Fruit fly (Drosophila melanogaster): ENCODE data around the gene CG8031.

Gene CG8031

DNA sequence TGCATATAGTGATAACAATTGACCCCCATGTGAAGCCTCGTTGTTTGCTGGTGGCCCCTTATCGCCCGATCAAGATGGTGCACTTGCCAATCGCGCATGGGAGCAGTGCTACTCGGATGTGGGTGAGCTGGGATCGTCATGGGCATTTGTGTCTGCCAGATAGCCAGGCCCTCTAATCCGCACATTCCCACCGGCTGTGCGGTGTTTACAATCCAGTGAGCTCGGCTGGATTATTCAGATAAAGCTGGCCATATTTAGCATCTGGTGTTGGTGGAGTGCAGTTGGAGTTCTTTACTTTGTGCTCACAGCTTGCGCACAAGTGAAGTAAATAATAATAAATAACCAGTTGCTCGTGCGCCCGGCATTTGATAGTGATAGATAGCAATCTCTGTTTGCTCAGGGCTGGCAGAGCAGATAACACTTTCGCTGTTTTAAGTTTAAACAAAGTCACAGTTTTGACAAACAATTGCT lies 21.9 kb upstream of the CG8031 start (continued):
- TF ChIP-seq ems (GFP tag; optimal IDR thresholded peaks at IDR 0.05) (no peak), Trl (optimal IDR thresholded peaks at IDR 0.05) (no peak), Trl (GFP tag; optimal IDR thresholded peaks at IDR 0.05) (no peak), Opbp (GFP tag; IDR thresholded peaks at IDR 0.05; ENCODE audit: partially characterized antibody) (no peak), Neu2 (GFP tag; optimal IDR thresholded peaks at IDR 0.05; ENCODE audit: borderline replicate concordance) (no peak), CG5180 (GFP tag; optimal IDR thresholded peaks at IDR 0.05) (no peak), ftz-f1 (GFP tag; optimal IDR thresholded peaks at IDR 0.05) (no peak), bsh (GFP tag; optimal IDR thresholded peaks at IDR 0.05) (peak in 1 of 2 experiments; percentile 39), CG11723 (GFP tag; optimal IDR thresholded peaks at IDR 0.05) (no peak), trem (tag; optimal IDR thresholded peaks at IDR 0.05) (no peak), pum (GFP tag; optimal IDR thresholded peaks at IDR 0.05) (no peak), CG17186 (GFP tag; optimal IDR thresholded peaks at IDR 0.05) (peak; percentile 59), CG4404 (GFP tag; IDR thresholded peaks at IDR 0.05) (no peak), ssp (GFP tag; IDR thresholded peaks at IDR 0.05) (no peak), insv (GFP tag; optimal IDR thresholded peaks at IDR 0.05) (no peak), Bgb (GFP tag; IDR thresholded peaks at IDR 0.05; ENCODE audit: partially characterized antibody) (no peak), bigmax (GFP tag; optimal IDR thresholded peaks at IDR 0.05) (no peak), crc (GFP tag; optimal IDR thresholded peaks at IDR 0.05) (no peak), CG10321 (GFP tag; IDR thresholded peaks at IDR 0.05) (0 out of 2 replicates have a peak, but pooled peaks have one; percentile 29), CG8478 (optimal IDR thresholded peaks at IDR 0.05) (no peak), CG17829 (tag; optimal IDR thresholded peaks at IDR 0.05) (peak; percentile 5), CG17385 (GFP tag; optimal IDR thresholded peaks at IDR 0.05) (peak; percentile 9), pzg (GFP tag; optimal IDR thresholded peaks at IDR 0.05) (no peak), CG33213 (GFP tag; optimal IDR thresholded peaks at IDR 0.05) (peak; percentile 23), CG8281 (tag; optimal IDR thresholded peaks at IDR 0.05) (no peak), Dref (GFP tag; IDR thresholded peaks at IDR 0.05) (no peak), CG1603 (tag; optimal IDR thresholded peaks at IDR 0.05) (no peak), CG15011 (GFP tag; optimal IDR thresholded peaks at IDR 0.05) (no peak), dmrt99B (tag; optimal IDR thresholded peaks at IDR 0.05) (no peak), B-H1 (GFP tag; IDR thresholded peaks at IDR 0.05) (no peak), lab (GFP tag; optimal IDR thresholded peaks at IDR 0.05) (peak; percentile 83), D19B (GFP tag; optimal IDR thresholded peaks at IDR 0.05) (no peak), Hmx (GFP tag; optimal IDR thresholded peaks at IDR 0.05) (no peak), H15 (GFP tag; IDR thresholded peaks at IDR 0.05) (no peak), croc (GFP tag; conservative IDR thresholded peaks at IDR 0.05) (no peak), danr (GFP tag; IDR thresholded peaks at IDR 0.05) (no peak), sc (optimal IDR thresholded peaks at IDR 0.05) (no peak), sc (GFP tag; optimal IDR thresholded peaks at IDR 0.05) (no peak), CG10543 (GFP tag; optimal IDR thresholded peaks at IDR 0.05) (peak; percentile 80), CG31441 (GFP tag; IDR thresholded peaks at IDR 0.05) (no peak; the same call in 1 of the 2 replicates), E2f2 (GFP tag; IDR thresholded peaks at IDR 0.05) (no peak), CG10267 (tag; optimal IDR thresholded peaks at IDR 0.05) (no peak), CG3065 (GFP tag; optimal IDR thresholded peaks at IDR 0.05) (no peak), shn (GFP tag; optimal IDR thresholded peaks at IDR 0.05) (no peak), CG18599 (GFP tag; optimal IDR thresholded peaks at IDR 0.05) (peak; percentile 68), CG13296 (GFP tag; optimal IDR thresholded peaks at IDR 0.05) (no peak), CG17568 (GFP tag; optimal IDR thresholded peaks at IDR 0.05) (no peak), CG7745 (tag; optimal IDR thresholded peaks at IDR 0.05) (no peak), CG3407 (GFP tag; optimal IDR thresholded peaks at IDR 0.05) (peak; percentile 56), CG12104 (GFP tag; optimal IDR thresholded peaks at IDR 0.05) (peak; percentile 45), lov (optimal IDR thresholded peaks at IDR 0.05) (no peak), lov (GFP tag; IDR thresholded peaks at IDR 0.05) (peak; percentile 67; the same call in 1 of the 3 replicates)
